Fruit fly (Drosophila melanogaster): Measurements from ENCODE around the gene CG44303.

CG44303 gene

DNA sequence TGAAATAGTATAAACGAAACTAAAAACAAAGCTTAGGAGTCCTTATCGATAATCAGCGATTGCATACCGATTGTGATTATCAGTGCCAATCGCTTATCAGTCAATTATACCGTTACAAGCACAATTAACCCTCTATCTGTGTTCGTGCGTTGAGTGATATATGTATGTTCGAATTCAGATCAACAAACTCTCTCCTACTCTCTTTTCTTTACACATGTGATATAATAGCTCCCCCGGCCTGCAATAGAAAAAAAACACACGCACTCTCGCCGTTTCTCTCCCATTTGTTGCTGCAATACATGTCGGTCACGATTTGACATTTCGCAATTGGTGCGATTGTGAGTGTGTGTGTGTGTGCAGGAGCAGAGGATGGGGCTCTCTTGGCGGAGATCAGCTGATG, 24.8 kb downstream of the CG44303 start:
- TF ChIP-seq CG9948 (tag; optimal IDR thresholded peaks at IDR 0.05): no peak
- no peak for TF ChIP-seq D1 (tag; optimal IDR thresholded peaks at IDR 0.05)
- TF ChIP-seq CG10348 (GFP tag; IDR thresholded peaks at IDR 0.05): no peak
- peak; percentile 83 for TF ChIP-seq EcR (GFP tag; optimal IDR thresholded peaks at IDR 0.05)
- TF ChIP-seq Snoo (tag; optimal IDR thresholded peaks at IDR 0.05): no peak
- no peak for TF ChIP-seq CG34367 (tag; optimal IDR thresholded peaks at IDR 0.05)
- no peak for TF ChIP-seq Pif1B (GFP tag; optimal IDR thresholded peaks at IDR 0.05)
- TF ChIP-seq Pif1A (GFP tag; optimal IDR thresholded peaks at IDR 0.05): no peak

DNA sequence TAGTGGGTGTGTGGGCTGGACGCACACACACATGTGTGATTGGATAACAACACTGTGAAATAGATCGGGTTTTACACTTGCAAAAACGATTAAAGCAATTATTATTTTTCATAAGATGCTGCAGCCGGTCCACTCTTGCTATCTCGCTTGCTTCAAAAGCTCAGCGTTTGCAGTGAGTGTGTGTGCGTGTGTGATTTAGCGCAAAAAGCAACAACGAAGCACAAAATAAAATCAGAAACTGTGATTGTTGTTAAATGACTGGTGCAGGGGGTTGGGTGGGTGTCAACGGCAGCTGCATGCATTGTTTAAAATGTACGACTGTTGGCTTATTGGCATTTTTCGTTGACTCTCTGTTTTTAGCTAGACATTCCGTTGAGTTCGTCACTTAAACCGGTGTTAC, 25.3 kb downstream of the CG44303 start:
- TF ChIP-seq CG10348 (GFP tag; IDR thresholded peaks at IDR 0.05): no peak
- peak; percentile 57; the same call in 2 of the 3 replicates for TF ChIP-seq fd96Ca (GFP tag; IDR thresholded peaks at IDR 0.05)
- 0 out of 3 replicates have a peak, but pooled peaks have one; percentile 17 for TF ChIP-seq CG4496 (GFP tag; IDR thresholded peaks at IDR 0.05)
- no peak for TF ChIP-seq EcR (GFP tag; optimal IDR thresholded peaks at IDR 0.05)
- 0 out of 2 replicates have a peak, but pooled peaks have one; percentile 23 for TF ChIP-seq CG32121 (GFP tag; IDR thresholded peaks at IDR 0.05)
- peak; percentile 24 for TF ChIP-seq CG8159 (tag; optimal IDR thresholded peaks at IDR 0.05)
- peak; percentile 2 for TF ChIP-seq CG14655 (GFP tag; optimal IDR thresholded peaks at IDR 0.05)
- TF ChIP-seq gl (tag; optimal IDR thresholded peaks at IDR 0.05): no peak

DNA sequence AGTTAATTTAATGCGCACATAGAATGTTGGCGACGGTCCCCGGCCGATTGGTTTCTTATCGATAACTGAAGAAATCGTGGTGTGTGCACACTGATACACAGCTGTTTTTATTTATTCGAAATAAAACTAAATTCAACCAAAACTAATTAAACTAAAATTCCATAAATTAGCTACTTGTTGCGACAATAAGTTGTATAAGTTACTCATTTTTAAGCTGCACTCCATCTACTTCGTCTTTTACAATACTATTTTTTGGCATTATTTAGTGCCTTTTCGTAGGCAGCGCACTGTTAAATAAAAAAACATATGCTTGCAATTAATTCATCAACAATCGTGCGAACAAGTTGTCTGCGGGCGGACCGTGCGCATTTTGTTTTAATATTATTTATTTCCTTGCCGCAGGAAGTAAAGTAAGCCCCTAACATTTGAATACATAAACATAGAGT, 25.8 kb downstream of the CG44303 start, which contains the start of the genes CG3224 and Ctr1A:
CG3224 (minus strand) TSS at position 71 of the 446 bp plus-strand sequence.
Ctr1A (plus strand) TSS at position 256 of the 446 bp plus-strand sequence.
- no peak for TF ChIP-seq D1 (tag; optimal IDR thresholded peaks at IDR 0.05)
- TF ChIP-seq rn (GFP tag; IDR thresholded peaks at IDR 0.05): no peak
- TF ChIP-seq Snoo (tag; optimal IDR thresholded peaks at IDR 0.05): no peak
- no peak for TF ChIP-seq CG17806 (tag; optimal IDR thresholded peaks at IDR 0.05)
- TF ChIP-seq CG34367 (tag; optimal IDR thresholded peaks at IDR 0.05): no peak
- no peak for TF ChIP-seq CG8301 (tag; optimal IDR thresholded peaks at IDR 0.05)
- TF ChIP-seq Pif1A (GFP tag; optimal IDR thresholded peaks at IDR 0.05): no peak
- TF ChIP-seq CG8159 (tag; optimal IDR thresholded peaks at IDR 0.05): no peak
- no peak for TF ChIP-seq Ets98B (GFP tag; IDR thresholded peaks at IDR 0.05)
- TF ChIP-seq fd96Ca (GFP tag; IDR thresholded peaks at IDR 0.05): no peak
- TF ChIP-seq gl (tag; optimal IDR thresholded peaks at IDR 0.05): no peak
- TF ChIP-seq CG13204 (GFP tag; optimal IDR thresholded peaks at IDR 0.05): no peak
- TF ChIP-seq CG14655 (GFP tag; optimal IDR thresholded peaks at IDR 0.05): no peak

DNA sequence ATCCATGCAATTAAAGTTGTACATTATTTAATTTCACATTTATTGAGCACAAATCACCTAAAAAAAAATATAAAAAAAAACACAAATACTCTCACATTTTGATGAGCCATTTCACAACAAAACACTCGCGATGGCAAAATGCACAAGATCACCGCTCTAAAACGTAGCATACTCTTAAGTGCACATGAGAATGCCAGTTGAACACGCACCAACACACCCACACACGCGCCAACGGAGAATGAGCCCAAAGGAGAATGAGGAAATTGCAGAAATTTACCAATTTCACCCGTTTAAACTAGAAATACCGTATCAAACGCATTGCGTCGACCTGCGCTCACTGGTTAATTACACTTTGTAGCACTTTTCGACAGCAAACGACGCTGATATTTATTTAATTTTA, 27.3 kb downstream of the CG44303 start:
- TF ChIP-seq Ets98B (GFP tag; IDR thresholded peaks at IDR 0.05) (no peak), CG8301 (tag; optimal IDR thresholded peaks at IDR 0.05) (no peak), CG9948 (tag; optimal IDR thresholded peaks at IDR 0.05) (no peak), CG32121 (GFP tag; IDR thresholded peaks at IDR 0.05) (peak; percentile 20; the same call in 1 of the 2 replicates)

DNA sequence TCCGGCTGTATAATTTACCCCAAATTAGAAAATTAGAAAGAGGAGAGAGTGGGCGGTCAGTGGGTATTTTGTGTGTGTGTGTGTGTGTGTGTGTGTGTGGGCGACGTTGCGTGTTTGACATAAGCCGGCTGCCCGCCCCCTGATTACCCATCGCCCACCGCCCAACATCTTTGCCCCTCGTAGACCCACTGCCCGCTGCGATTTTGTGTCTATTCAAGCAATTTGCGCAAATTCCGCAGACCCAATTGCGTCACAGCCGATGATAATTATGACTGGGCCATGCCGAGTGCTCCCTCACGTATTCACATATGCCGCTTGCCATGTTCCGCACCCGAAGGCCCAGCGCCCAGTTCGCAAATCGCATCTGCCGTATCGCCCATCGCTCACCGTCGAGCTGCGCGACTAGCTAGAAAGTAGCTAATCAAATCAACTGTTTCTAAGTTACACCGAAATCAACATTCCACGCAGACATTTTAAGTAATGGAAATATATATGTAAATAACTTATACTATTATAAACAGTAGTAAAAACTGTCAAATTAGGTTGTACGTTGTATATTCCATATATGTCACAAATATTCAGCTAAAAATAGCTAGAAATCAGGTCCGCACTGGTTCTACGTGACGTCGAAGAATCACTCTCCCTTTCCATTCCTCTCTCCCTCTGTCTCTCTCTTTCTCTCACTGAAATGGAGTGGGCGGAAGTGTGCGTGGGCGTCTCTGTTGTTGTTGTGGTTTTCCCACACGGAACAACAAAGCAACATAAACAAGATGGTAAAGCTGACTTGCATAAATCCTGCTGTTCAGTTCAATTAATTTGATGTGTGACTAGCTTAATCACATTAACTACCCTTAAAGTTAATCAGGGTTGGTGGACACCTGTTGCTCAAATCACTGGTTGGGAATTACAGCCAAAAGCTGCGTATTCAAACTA, 30.3 kb downstream of the CG44303 start:
- peak; percentile 52 for TF ChIP-seq CG13204 (GFP tag; optimal IDR thresholded peaks at IDR 0.05)
- TF ChIP-seq D1 (tag; optimal IDR thresholded peaks at IDR 0.05): no peak
- TF ChIP-seq Snoo (tag; optimal IDR thresholded peaks at IDR 0.05): peak; percentile 21
- TF ChIP-seq fd96Ca (GFP tag; IDR thresholded peaks at IDR 0.05): no peak
- TF ChIP-seq CG4496 (GFP tag; IDR thresholded peaks at IDR 0.05): no peak
- TF ChIP-seq CG8159 (tag; optimal IDR thresholded peaks at IDR 0.05): peak; percentile 58
- peak; percentile 39; the same call in 1 of the 2 replicates for TF ChIP-seq CG32121 (GFP tag; IDR thresholded peaks at IDR 0.05)
- TF ChIP-seq gl (tag; optimal IDR thresholded peaks at IDR 0.05): no peak
- TF ChIP-seq CG17806 (tag; optimal IDR thresholded peaks at IDR 0.05): peak; percentile 27
- 0 out of 2 replicates have a peak, but pooled peaks have one; percentile 25 for TF ChIP-seq CG12605 (GFP tag; IDR thresholded peaks at IDR 0.05)
- TF ChIP-seq CG14655 (GFP tag; optimal IDR thresholded peaks at IDR 0.05): peak; percentile 58
- TF ChIP-seq CG10348 (GFP tag; IDR thresholded peaks at IDR 0.05): no peak
- peak; percentile 51 for TF ChIP-seq CG15710 (tag; optimal IDR thresholded peaks at IDR 0.05)
- TF ChIP-seq rn (GFP tag; IDR thresholded peaks at IDR 0.05): no peak
- TF ChIP-seq EcR (GFP tag; optimal IDR thresholded peaks at IDR 0.05): peak; percentile 36
- peak; percentile 49 for TF ChIP-seq Pif1B (GFP tag; optimal IDR thresholded peaks at IDR 0.05)
- peak; percentile 46 for TF ChIP-seq Ets98B (GFP tag; IDR thresholded peaks at IDR 0.05)
- peak; percentile 21 for TF ChIP-seq CG9948 (tag; optimal IDR thresholded peaks at IDR 0.05)
- TF ChIP-seq CG34367 (tag; optimal IDR thresholded peaks at IDR 0.05): peak; percentile 8
- TF ChIP-seq Pif1A (GFP tag; optimal IDR thresholded peaks at IDR 0.05): peak; percentile 30
- TF ChIP-seq CG8301 (tag; optimal IDR thresholded peaks at IDR 0.05): peak; percentile 56

DNA sequence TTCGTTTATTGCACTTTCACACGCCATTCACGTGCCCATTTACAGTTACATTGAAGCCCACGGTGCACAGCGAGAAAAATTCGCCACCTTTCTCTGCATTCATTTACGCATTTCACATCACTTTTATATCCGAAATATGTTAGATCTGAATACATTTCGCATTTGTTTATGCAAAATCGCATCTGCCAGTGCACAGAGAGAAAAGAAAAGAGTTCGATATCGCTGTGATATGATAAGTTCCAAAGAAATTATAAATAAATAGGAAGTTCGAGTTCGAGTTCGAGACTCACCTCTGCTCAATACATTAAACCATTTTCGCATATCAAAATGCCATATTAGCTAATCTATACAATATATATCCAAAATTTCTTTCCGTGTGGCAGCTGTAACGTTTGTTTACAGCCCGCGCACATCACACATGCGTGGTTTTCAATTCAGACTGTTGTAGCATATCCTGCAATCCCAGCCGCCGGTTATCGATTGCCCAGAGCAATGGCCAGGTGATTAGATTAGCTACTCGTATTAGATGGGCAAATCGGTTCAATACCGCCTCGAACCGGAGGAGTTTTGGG, 31.1 kb downstream of the CG44303 start:
- TF ChIP-seq CG10348 (GFP tag; IDR thresholded peaks at IDR 0.05): peak; percentile 54; the same call in 1 of the 2 replicates
- peak; percentile 90 for TF ChIP-seq fd96Ca (GFP tag; IDR thresholded peaks at IDR 0.05)
- peak; percentile 90 for TF ChIP-seq CG4496 (GFP tag; IDR thresholded peaks at IDR 0.05)
- TF ChIP-seq CG8159 (tag; optimal IDR thresholded peaks at IDR 0.05): peak; percentile 91
- peak; percentile 87 for TF ChIP-seq Ets98B (GFP tag; IDR thresholded peaks at IDR 0.05)
- TF ChIP-seq CG9948 (tag; optimal IDR thresholded peaks at IDR 0.05): peak; percentile 86
- peak; percentile 90 for TF ChIP-seq Pif1B (GFP tag; optimal IDR thresholded peaks at IDR 0.05)
- TF ChIP-seq CG34367 (tag; optimal IDR thresholded peaks at IDR 0.05): peak; percentile 81
- peak; percentile 72 for TF ChIP-seq CG12605 (GFP tag; IDR thresholded peaks at IDR 0.05)
- TF ChIP-seq rn (GFP tag; IDR thresholded peaks at IDR 0.05): peak; percentile 60; the same call in 1 of the 2 replicates
- TF ChIP-seq EcR (GFP tag; optimal IDR thresholded peaks at IDR 0.05): peak; percentile 36
- TF ChIP-seq CG32121 (GFP tag; IDR thresholded peaks at IDR 0.05): peak; percentile 87
- peak; percentile 91 for TF ChIP-seq CG8301 (tag; optimal IDR thresholded peaks at IDR 0.05)
- peak; percentile 75 for TF ChIP-seq gl (tag; optimal IDR thresholded peaks at IDR 0.05)
- TF ChIP-seq CG13204 (GFP tag; optimal IDR thresholded peaks at IDR 0.05): peak; percentile 62
- TF ChIP-seq CG14655 (GFP tag; optimal IDR thresholded peaks at IDR 0.05): peak; percentile 93
- peak; percentile 88 for TF ChIP-seq CG15710 (tag; optimal IDR thresholded peaks at IDR 0.05)
- TF ChIP-seq D1 (tag; optimal IDR thresholded peaks at IDR 0.05): peak; percentile 63
- peak; percentile 84 for TF ChIP-seq CG17806 (tag; optimal IDR thresholded peaks at IDR 0.05)
- TF ChIP-seq Snoo (tag; optimal IDR thresholded peaks at IDR 0.05): peak; percentile 89
- peak; percentile 92 for TF ChIP-seq Pif1A (GFP tag; optimal IDR thresholded peaks at IDR 0.05)

All from whole organism, pupa.